Fruit fly (Drosophila melanogaster) ovary, adult (tissue): ENCODE data around the gene Ulp1.

ENCODE experiments used
- CG17801 ChIP-seq: fragments of 200-800 bp; optimal IDR thresholded peaks from 2 replicates; lab custom pipeline; 2019; ENCODE audit warnings: missing biosample characterization, mild to moderate bottlenecking, missing genetic modification characterization, moderate library complexity; ENCODE audit not compliant: partially characterized antibody

Ulp1 gene

dm6 chrX:19158519-19159289 lies 49.3 kb downstream of the Ulp1 start:
- no peak for TF ChIP-seq CG17801 (GFP tag; lab: Kevin White, UChicago)

dm6 chrX:19157471-19157870 lies 50.5 kb downstream of the Ulp1 start:
- no peak for TF ChIP-seq CG17801 (GFP tag; lab: Kevin White, UChicago)

DNA sequence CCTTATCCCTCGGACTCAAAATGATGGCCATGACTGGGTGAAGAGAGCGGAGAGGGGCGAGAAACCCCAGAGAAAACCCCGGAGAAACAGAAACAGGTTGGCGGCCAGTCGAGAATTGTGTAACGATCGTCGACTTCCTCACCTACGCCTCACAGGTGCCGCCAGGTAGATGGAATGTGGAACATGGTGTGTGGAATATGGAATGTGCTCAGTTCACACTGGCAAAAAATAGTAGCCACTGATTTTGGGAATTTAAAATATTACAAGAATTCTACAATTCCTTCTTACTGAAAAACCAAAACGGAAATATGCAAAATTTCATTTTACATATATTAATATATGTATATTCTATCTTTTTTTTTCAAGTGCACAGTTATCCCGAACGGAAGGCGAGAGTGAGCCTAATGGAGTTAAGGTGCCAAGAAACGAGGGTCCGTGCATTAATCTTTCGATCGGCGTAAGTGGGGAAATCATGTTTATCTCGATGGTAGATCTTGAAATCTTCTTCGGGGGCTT lies 52.0 kb downstream of the Ulp1 start:
- TF ChIP-seq CG17801 (GFP tag; lab: Kevin White, UChicago), result no peak

DNA sequence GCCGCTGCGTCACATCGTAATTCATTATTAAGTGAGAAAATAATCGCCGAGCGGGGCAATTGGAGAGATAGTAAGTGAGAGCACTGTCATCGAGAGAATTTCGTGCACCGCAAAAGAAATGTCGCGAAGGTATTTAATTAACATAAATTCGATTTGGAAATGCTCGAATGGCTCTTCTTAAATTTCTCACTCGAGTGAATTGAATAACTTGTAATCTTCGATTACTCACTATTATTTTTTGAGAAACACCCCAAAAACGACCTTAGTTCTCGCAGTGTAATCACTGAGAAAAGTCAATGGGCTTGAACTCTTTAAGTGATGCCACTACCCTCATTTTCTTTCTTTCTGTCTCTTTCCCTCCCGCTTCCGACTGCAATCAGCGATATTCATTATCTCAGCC lies 53.0 kb downstream of the Ulp1 start:
- TF ChIP-seq CG17801 (GFP tag; lab: Kevin White, UChicago), result peak; percentile 85

dm6 chrX:19154249-19154648 lies 53.7 kb downstream of the Ulp1 start:
- no peak for TF ChIP-seq CG17801 (GFP tag; lab: Kevin White, UChicago)

DNA sequence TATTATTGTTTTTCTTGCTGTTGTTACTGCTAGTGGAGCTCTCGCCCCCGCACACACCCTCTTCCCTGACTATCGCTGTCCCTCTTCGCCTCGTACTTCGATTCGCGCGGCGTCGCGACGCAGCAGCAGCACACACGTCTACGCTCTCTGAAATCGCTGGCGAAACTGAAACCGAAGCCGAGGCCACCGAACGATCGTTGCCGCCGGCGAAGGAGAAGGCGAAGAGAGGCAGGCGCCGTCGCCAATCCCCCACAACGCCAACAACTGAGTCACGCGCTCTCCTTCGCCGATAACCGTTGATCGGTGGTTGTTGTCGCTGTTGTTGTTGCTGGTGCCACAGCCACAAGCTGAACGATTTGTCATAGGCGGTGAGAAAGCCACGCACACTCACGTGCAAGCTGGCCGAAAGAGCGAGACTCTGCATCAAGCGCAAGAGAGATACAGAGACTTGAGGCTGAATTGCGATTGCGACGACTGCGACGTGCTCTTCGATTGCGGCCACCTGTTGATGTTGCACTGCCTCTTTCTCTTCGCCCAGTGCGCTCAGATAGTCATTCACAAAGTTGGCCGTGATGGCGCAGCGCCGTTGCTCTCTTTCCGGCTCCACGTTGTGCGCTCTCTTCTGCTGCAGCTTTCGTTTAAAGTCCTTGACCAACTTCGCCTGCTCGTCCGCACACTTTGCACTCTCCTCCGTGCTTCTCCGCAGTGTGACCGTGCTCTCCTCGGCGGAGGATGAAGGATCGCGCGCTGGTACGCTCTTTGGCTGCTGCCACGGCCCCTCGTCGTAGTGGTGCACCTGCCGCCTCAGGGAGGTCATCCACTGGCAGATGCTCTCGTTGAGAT lies 54.5 kb downstream of the Ulp1 start:
- peak; percentile 24 for TF ChIP-seq CG17801 (GFP tag; lab: Kevin White, UChicago)

DNA sequence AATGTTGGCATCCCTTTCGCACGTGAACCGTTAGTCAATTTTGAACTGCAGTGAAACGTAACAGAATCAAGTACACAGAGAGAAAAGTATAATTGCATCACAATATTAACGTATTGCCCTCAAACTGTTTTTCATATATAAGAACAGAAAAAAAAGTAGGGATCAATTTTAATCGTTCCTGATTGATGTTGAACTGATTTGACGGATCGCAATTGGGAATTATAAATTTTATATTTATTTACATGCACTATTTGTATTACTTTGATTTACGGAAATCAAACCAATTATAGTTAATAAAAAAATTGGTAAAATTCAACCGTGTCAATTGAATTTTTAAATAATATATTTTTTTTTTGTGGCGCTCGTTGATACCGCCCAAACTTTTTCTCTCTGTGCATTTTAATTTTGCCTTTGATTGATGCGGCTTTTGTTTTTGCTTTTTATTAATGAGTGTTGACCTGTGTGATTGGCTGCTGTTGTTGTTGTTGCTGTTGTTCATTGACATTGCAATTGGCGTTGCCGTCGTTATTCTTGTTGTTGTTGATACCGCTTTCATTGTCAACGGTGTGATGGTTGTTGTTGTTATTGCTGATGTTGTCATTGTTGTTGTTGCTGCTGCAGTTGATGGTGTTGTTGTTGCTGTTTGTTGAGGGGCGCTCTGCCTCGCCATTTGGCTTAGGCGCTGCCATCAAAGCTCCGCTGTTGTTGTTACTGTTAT lies 55.3 kb downstream of the Ulp1 start:
- peak; percentile 65 for TF ChIP-seq CG17801 (GFP tag; lab: Kevin White, UChicago)
